Worm (Caenorhabditis elegans) whole organism, L4 larva: ENCODE results near the gene inx-10.

Source experiments
- ces-1 ChIP-seq: fragments of 150-350 bp; sonication (generic microtip); optimal IDR thresholded peaks from 4 replicates; lab custom pipeline; 2014; ENCODE audit warnings: missing biosample characterization, missing genetic modification reagents, missing genetic modification characterization
- lin-1 ChIP-seq: fragments of 200-800 bp; sonication (Bioruptor generic); IDR thresholded peaks from 2 replicates; pipeline ENCODE4 v1.3.6; 2022; ENCODE audit warnings: missing genetic modification reagents, missing genetic modification characterization, missing compliant biosample characterization
- lin-15B ChIP-seq: fragments of 150-350 bp; sonication (generic microtip); optimal IDR thresholded peaks from 3 replicates; lab custom pipeline; 2014; ENCODE audit warnings: missing biosample characterization, missing genetic modification characterization
- lir-3 ChIP-seq: sonication (generic microtip); optimal IDR thresholded peaks from 2 replicates; lab custom pipeline; 2016; ENCODE audit warnings: mild to moderate bottlenecking, missing genetic modification characterization, missing compliant biosample characterization
- nhr-10 ChIP-seq: fragments of 150-350 bp; optimal IDR thresholded peaks from 2 replicates; lab custom pipeline; 2014; ENCODE audit warnings: missing biosample characterization, missing genetic modification characterization
- nhr-11 ChIP-seq: fragments of 150-350 bp; optimal IDR thresholded peaks from 2 replicates; lab custom pipeline; 2014; ENCODE audit warnings: missing biosample characterization, missing genetic modification characterization
- nhr-41 ChIP-seq: fragments of 200-800 bp; sonication (Bioruptor generic); IDR thresholded peaks from 2 replicates; pipeline ENCODE4 v1.3.6; 2022; ENCODE audit warnings: missing genetic modification reagents, missing genetic modification characterization, missing compliant biosample characterization
- nhr-42 ChIP-seq: fragments of 200-800 bp; sonication (Bioruptor generic); IDR thresholded peaks from 2 replicates; pipeline ENCODE4 v1.3.6; 2022; ENCODE audit warnings: missing genetic modification characterization, missing compliant biosample characterization
- nhr-76 ChIP-seq: fragments of 150-350 bp; optimal IDR thresholded peaks from 2 replicates; lab custom pipeline; 2014; ENCODE audit warnings: missing biosample characterization, missing genetic modification characterization
- pha-4 ChIP-seq, 2 experiments: fragments of 150-350 bp in 1 of 2; fragments of 200-800 bp in 1 of 2; sonication (Bioruptor generic) in 1 of 2; IDR thresholded peaks in 1 of 2; optimal IDR thresholded peaks in 1 of 2; 2 replicates each; pipeline versions ENCODE4 v1.3.6 to Lab custom; 2014 to 2022; ENCODE audit warnings: missing genetic modification characterization in 2 of 2, missing genetic modification reagents in 2 of 2, missing biosample characterization in 1 of 2, missing compliant biosample characterization in 1 of 2
- snpc-4 ChIP-seq: fragments of 150-350 bp; optimal IDR thresholded peaks from 2 replicates; lab custom pipeline; 2014; ENCODE audit warnings: missing biosample characterization, missing genetic modification characterization
- zfp-3 ChIP-seq: fragments of 200-800 bp; sonication (Bioruptor generic); conservative IDR thresholded peaks from 2 replicates; pipeline ENCODE4 v1.3.6; 2022; ENCODE audit warnings: missing genetic modification reagents, missing genetic modification characterization, missing compliant biosample characterization

ce11 chrV:9181669-9182250 lies 25.5 kb downstream of the inx-10 start, which contains the start of gene ptr-1:
- TF ChIP-seq lir-3 (tag; lab: Kevin White, UChicago) (no peak), lin-1 (GFP tag; lab: Robert Waterston, UW) (no peak), nhr-10 (tag; lab: Kevin White, UChicago) (no peak), nhr-42 (GFP tag; lab: Robert Waterston, UW) (no peak), nhr-76 (tag; lab: Kevin White, UChicago) (no peak), ces-1 (GFP tag; lab: Kevin White, UChicago) (no peak), snpc-4 (tag; lab: Kevin White, UChicago) (no peak), nhr-11 (no peak), zfp-3 (GFP tag; lab: Robert Waterston, UW) (no peak), nhr-41 (GFP tag; lab: Robert Waterston, UW) (no peak), lin-15B (tag; lab: Kevin White, UChicago) (no peak), pha-4 (GFP tag; IDR thresholded peaks at IDR 0.05; lab: Robert Waterston, UW) (no peak), pha-4 (tag; optimal IDR thresholded peaks at IDR 0.05; lab: Kevin White, UChicago) (no peak)
